Fruit fly (Drosophila melanogaster): Measurements from ENCODE around the gene zuc.

DNA sequence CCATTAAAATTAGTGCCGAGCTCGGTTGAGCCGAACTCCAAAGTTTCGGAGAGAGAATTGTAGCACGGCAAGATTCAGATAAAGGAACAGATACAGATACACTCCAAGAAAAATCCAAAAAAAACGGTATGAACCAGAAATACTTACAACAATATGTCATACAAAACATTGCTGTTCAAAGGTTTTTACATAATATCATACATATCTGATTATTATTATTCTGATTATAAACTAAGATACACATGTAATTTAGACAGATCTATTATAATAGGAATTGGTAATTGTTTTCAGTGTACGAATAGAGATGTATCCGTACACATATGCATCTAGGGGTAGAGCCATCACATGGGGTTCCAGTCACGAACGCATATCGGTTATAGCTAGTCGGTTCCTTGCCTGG, 9.6 kb downstream of the zuc start:
- no peak for TF ChIP-seq CG8478 (optimal IDR thresholded peaks at IDR 0.05)
- TF ChIP-seq usp (GFP tag; optimal IDR thresholded peaks at IDR 0.05), result no peak
- no peak for TF ChIP-seq Dll (optimal IDR thresholded peaks at IDR 0.05)
- TF ChIP-seq psq (optimal IDR thresholded peaks at IDR 0.05), result no peak
- no peak for TF ChIP-seq pan (optimal IDR thresholded peaks at IDR 0.05)
- no peak for TF ChIP-seq EcR (GFP tag; optimal IDR thresholded peaks at IDR 0.05)
